1 fruit fly cellular context compared by ENCODE assay signal in the genomic region with DNA sequence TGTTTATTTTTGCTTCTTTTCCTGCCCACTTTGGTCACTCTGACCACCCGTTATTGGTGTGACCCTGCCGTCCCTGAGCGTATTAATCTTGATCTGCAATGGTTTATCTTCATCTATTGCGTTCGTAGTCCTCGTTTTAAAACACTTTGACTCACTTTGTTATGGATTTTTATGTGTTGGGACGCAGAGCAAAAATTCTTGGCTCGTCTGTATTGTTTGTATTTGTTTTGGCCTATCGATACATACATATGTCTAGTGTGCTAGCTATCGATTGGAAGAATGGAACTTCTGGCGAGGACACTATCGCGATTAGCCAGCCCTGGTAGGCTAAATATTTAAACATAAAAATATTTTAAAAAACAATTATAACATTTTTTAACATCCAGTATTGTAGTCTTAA.
TF ChIP-seq lines count a peak whose summit lies in the region.

A gene (minus strand): TSS at position 266 of the 400 bp plus-strand sequence.

TF ChIP-seq in whole organism, embryonic, 481 proteins besides CTCF, POLR2A, EP300 and RAD21 (continued from another document and continues in another):
- TF ChIP-seq hkb (optimal IDR thresholded peaks at IDR 0.05; lab: Kevin White, UChicago) (no peak), hkb (GFP tag; IDR thresholded peaks at IDR 0.05; lab: Robert Waterston, UW) (no peak), CG17328 (GFP tag; IDR thresholded peaks at IDR 0.05; lab: Robert Waterston, UW) (no peak), Ptx1 (GFP tag; IDR thresholded peaks at IDR 0.05; lab: Robert Waterston, UW) (peak; percentile 11; the same call in 1 of the 2 replicates), ems (GFP tag; optimal IDR thresholded peaks at IDR 0.05; lab: Kevin White, UChicago) (no peak), exex (tag; optimal IDR thresholded peaks at IDR 0.05; lab: Kevin White, UChicago) (peak; percentile 8), Myb (GFP tag; optimal IDR thresholded peaks at IDR 0.05; lab: Kevin White, UChicago) (peak; percentile 49), CG9817 (tag; optimal IDR thresholded peaks at IDR 0.05; lab: Kevin White, UChicago) (no peak), Side (GFP tag; optimal IDR thresholded peaks at IDR 0.05; lab: Kevin White, UChicago) (no peak), az2 (GFP tag; optimal IDR thresholded peaks at IDR 0.05; lab: Kevin White, UChicago) (no peak), CG4730 (GFP tag; IDR thresholded peaks at IDR 0.05; lab: Robert Waterston, UW) (no peak), da (GFP tag; optimal IDR thresholded peaks at IDR 0.05; lab: Kevin White, UChicago) (no peak), gt (GFP tag; IDR thresholded peaks at IDR 0.05; lab: Robert Waterston, UW) (no peak), wor (GFP tag; IDR thresholded peaks at IDR 0.05; lab: Robert Waterston, UW) (no peak), sob (GFP tag; IDR thresholded peaks at IDR 0.05; lab: Robert Waterston, UW) (peak; percentile 39; the same call in 1 of the 2 replicates), CG6854 (GFP tag; optimal IDR thresholded peaks at IDR 0.05; lab: Kevin White, UChicago) (no peak), trh (GFP tag; optimal IDR thresholded peaks at IDR 0.05; lab: Kevin White, UChicago) (peak; percentile 38), Hmx (GFP tag; optimal IDR thresholded peaks at IDR 0.05; lab: Kevin White, UChicago) (no peak), CG4424 (GFP tag; optimal IDR thresholded peaks at IDR 0.05; lab: Kevin White, UChicago) (peak; percentile 45), CG17912 (GFP tag; optimal IDR thresholded peaks at IDR 0.05; lab: Kevin White, UChicago) (no peak), mirr (GFP tag; optimal IDR thresholded peaks at IDR 0.05; lab: Kevin White, UChicago) (no peak), Eip74EF (GFP tag; optimal IDR thresholded peaks at IDR 0.05; lab: Kevin White, UChicago) (no peak), CG12299 (tag; optimal IDR thresholded peaks at IDR 0.05; lab: Kevin White, UChicago) (no peak), MTF-1 (GFP tag; optimal IDR thresholded peaks at IDR 0.05; lab: Kevin White, UChicago; ENCODE audit: borderline replicate concordance) (no peak), Hey (tag; optimal IDR thresholded peaks at IDR 0.05; lab: Kevin White, UChicago) (no peak), HLH4C (GFP tag; IDR thresholded peaks at IDR 0.05; lab: Robert Waterston, UW; ENCODE audit: partially characterized antibody) (peak; percentile 89), vfl (GFP tag; optimal IDR thresholded peaks at IDR 0.05; lab: Kevin White, UChicago) (no peak), scrt (GFP tag; optimal IDR thresholded peaks at IDR 0.05; lab: Kevin White, UChicago) (no peak), eve (GFP tag; optimal IDR thresholded peaks at IDR 0.05; lab: Kevin White, UChicago) (no peak), CoRest (tag; optimal IDR thresholded peaks at IDR 0.05; lab: Kevin White, UChicago) (peak; percentile 48), CG2120 (GFP tag; optimal IDR thresholded peaks at IDR 0.05; lab: Kevin White, UChicago) (peak; percentile 55), Gug (GFP tag; IDR thresholded peaks at IDR 0.05; lab: Robert Waterston, UW) (peak; percentile 18; the same call in 1 of the 4 replicates), CG15479 (GFP tag; optimal IDR thresholded peaks at IDR 0.05; lab: Kevin White, UChicago) (no peak), Nf-YA (GFP tag; IDR thresholded peaks at IDR 0.05; lab: Robert Waterston, UW) (no peak), GATAe (GFP tag; conservative IDR thresholded peaks at IDR 0.05; lab: Robert Waterston, UW) (no peak), eyg (GFP tag; optimal IDR thresholded peaks at IDR 0.05; lab: Kevin White, UChicago) (no peak), CG4707 (GFP tag; optimal IDR thresholded peaks at IDR 0.05; lab: Kevin White, UChicago) (no peak), CG12104 (GFP tag; optimal IDR thresholded peaks at IDR 0.05; lab: Kevin White, UChicago) (peak; percentile 14), CG3281 (GFP tag; optimal IDR thresholded peaks at IDR 0.05; lab: Kevin White, UChicago) (peak; percentile 24), CG11398 (GFP tag; optimal IDR thresholded peaks at IDR 0.05; lab: Kevin White, UChicago) (no peak), Hr51 (GFP tag; optimal IDR thresholded peaks at IDR 0.05; lab: Kevin White, UChicago) (peak in 1 of 2 experiments; percentile 0), CG2129 (GFP tag; IDR thresholded peaks at IDR 0.05; lab: Robert Waterston, UW; ENCODE audit: partially characterized antibody) (peak; percentile 83), CG9727 (GFP tag; optimal IDR thresholded peaks at IDR 0.05; lab: Kevin White, UChicago) (peak; percentile 48), mam (GFP tag; optimal IDR thresholded peaks at IDR 0.05; lab: Kevin White, UChicago) (peak; percentile 11), ab (GFP tag; optimal IDR thresholded peaks at IDR 0.05; lab: Kevin White, UChicago) (no peak), CG9797 (GFP tag; optimal IDR thresholded peaks at IDR 0.05; lab: Kevin White, UChicago) (peak; percentile 88), prd (optimal IDR thresholded peaks at IDR 0.05; lab: Kevin White, UChicago) (no peak), prd (GFP tag; IDR thresholded peaks at IDR 0.05; lab: Robert Waterston, UW) (peak; percentile 37; the same call in 1 of the 3 replicates), Oaz (GFP tag; IDR thresholded peaks at IDR 0.05; lab: Robert Waterston, UW) (no peak), CG3407 (GFP tag; optimal IDR thresholded peaks at IDR 0.05; lab: Kevin White, UChicago) (no peak), CG7839 (tag; optimal IDR thresholded peaks at IDR 0.05; lab: Kevin White, UChicago) (no peak), Aef1 (GFP tag; IDR thresholded peaks at IDR 0.05; lab: Robert Waterston, UW) (peak; percentile 40; the same call in 2 of the 3 replicates), YL-1 (GFP tag; optimal IDR thresholded peaks at IDR 0.05; lab: Kevin White, UChicago) (peak; percentile 88), danr (GFP tag; IDR thresholded peaks at IDR 0.05; lab: Robert Waterston, UW) (no peak), corto (GFP tag; optimal IDR thresholded peaks at IDR 0.05; lab: Kevin White, UChicago) (no peak), CG11723 (GFP tag; optimal IDR thresholded peaks at IDR 0.05; lab: Kevin White, UChicago) (no peak), zen2 (GFP tag; IDR thresholded peaks at IDR 0.05; lab: Robert Waterston, UW; ENCODE audit: partially characterized antibody) (peak; percentile 62; the same call in 1 of the 3 replicates), Lhr (GFP tag; optimal IDR thresholded peaks at IDR 0.05; lab: Kevin White, UChicago) (no peak), Vsx1 (GFP tag; optimal IDR thresholded peaks at IDR 0.05; lab: Kevin White, UChicago) (no peak), wdn (GFP tag; IDR thresholded peaks at IDR 0.05; lab: Robert Waterston, UW) (no peak), NC2α (GFP tag; optimal IDR thresholded peaks at IDR 0.05; lab: Kevin White, UChicago) (no peak), CG18764 (GFP tag; optimal IDR thresholded peaks at IDR 0.05; lab: Kevin White, UChicago) (peak; percentile 22), Gsc (GFP tag; IDR thresholded peaks at IDR 0.05; lab: Robert Waterston, UW) (no peak), schlank (tag; optimal IDR thresholded peaks at IDR 0.05; lab: Kevin White, UChicago) (no peak), kni (GFP tag; optimal IDR thresholded peaks at IDR 0.05; lab: Kevin White, UChicago) (no peak), sisA (GFP tag; IDR thresholded peaks at IDR 0.05; lab: Robert Waterston, UW) (no peak; the same call in 1 of the 2 replicates), CG4854 (GFP tag; optimal IDR thresholded peaks at IDR 0.05; lab: Kevin White, UChicago) (no peak), CG8924 (tag; optimal IDR thresholded peaks at IDR 0.05; lab: Kevin White, UChicago) (peak; percentile 64), tap (tag; optimal IDR thresholded peaks at IDR 0.05; lab: Kevin White, UChicago) (no peak), CG17359 (tag; optimal IDR thresholded peaks at IDR 0.05; lab: Kevin White, UChicago) (peak; percentile 6), lilli (GFP tag; optimal IDR thresholded peaks at IDR 0.05; lab: Kevin White, UChicago) (peak; percentile 45), HmgD (GFP tag; optimal IDR thresholded peaks at IDR 0.05; lab: Kevin White, UChicago) (peak; percentile 25), chn (GFP tag; optimal IDR thresholded peaks at IDR 0.05; lab: Kevin White, UChicago) (no peak), CG17612 (GFP tag; IDR thresholded peaks at IDR 0.05; lab: Robert Waterston, UW) (no peak), ase (GFP tag; IDR thresholded peaks at IDR 0.05; lab: Robert Waterston, UW) (no peak), CG15514 (GFP tag; optimal IDR thresholded peaks at IDR 0.05; lab: Kevin White, UChicago) (peak; percentile 87), bowl (GFP tag; IDR thresholded peaks at IDR 0.05; lab: Robert Waterston, UW) (no peak), bsh (GFP tag; optimal IDR thresholded peaks at IDR 0.05; lab: Kevin White, UChicago) (peak in 1 of 2 experiments; percentile 27), CG32772 (GFP tag; IDR thresholded peaks at IDR 0.05; lab: Robert Waterston, UW) (no peak), Xrp1 (GFP tag; IDR thresholded peaks at IDR 0.05; lab: Robert Waterston, UW) (peak; percentile 21; the same call in 1 of the 2 replicates), dmrt99B (tag; optimal IDR thresholded peaks at IDR 0.05; lab: Kevin White, UChicago) (no peak), Adf1 (GFP tag; IDR thresholded peaks at IDR 0.05; lab: Robert Waterston, UW) (no peak), CG10209 (GFP tag; optimal IDR thresholded peaks at IDR 0.05; lab: Kevin White, UChicago) (no peak), ro (GFP tag; IDR thresholded peaks at IDR 0.05; lab: Robert Waterston, UW) (no peak), Mes4 (GFP tag; optimal IDR thresholded peaks at IDR 0.05; lab: Kevin White, UChicago) (peak; percentile 6), ato (GFP tag; IDR thresholded peaks at IDR 0.05; lab: Robert Waterston, UW; ENCODE audit: partially characterized antibody) (peak; percentile 77), unpg (GFP tag; optimal IDR thresholded peaks at IDR 0.05; lab: Kevin White, UChicago) (no peak), CG31441 (GFP tag; IDR thresholded peaks at IDR 0.05; lab: Robert Waterston, UW) (0 out of 2 replicates have a peak, but pooled peaks have one; percentile 13), CG31388 (GFP tag; optimal IDR thresholded peaks at IDR 0.05; lab: Kevin White, UChicago) (no peak), Usf (GFP tag; optimal IDR thresholded peaks at IDR 0.05; lab: Kevin White, UChicago) (no peak), CG7987 (GFP tag; optimal IDR thresholded peaks at IDR 0.05; lab: Kevin White, UChicago) (peak; percentile 48), Spps (tag; optimal IDR thresholded peaks at IDR 0.05; lab: Kevin White, UChicago) (no peak), CG1233 (GFP tag; optimal IDR thresholded peaks at IDR 0.05; lab: Kevin White, UChicago) (no peak), CG10565 (GFP tag; optimal IDR thresholded peaks at IDR 0.05; lab: Kevin White, UChicago) (no peak), amos (GFP tag; IDR thresholded peaks at IDR 0.05; lab: Robert Waterston, UW; ENCODE audit: partially characterized antibody) (peak; percentile 96), Atf3 (GFP tag; optimal IDR thresholded peaks at IDR 0.05; lab: Kevin White, UChicago) (no peak), B-H2 (GFP tag; optimal IDR thresholded peaks at IDR 0.05; lab: Kevin White, UChicago) (peak; percentile 28), CG10543 (GFP tag; optimal IDR thresholded peaks at IDR 0.05; lab: Kevin White, UChicago) (no peak), CG10959 (GFP tag; IDR thresholded peaks at IDR 0.05; lab: Robert Waterston, UW) (no peak), klu (GFP tag; IDR thresholded peaks at IDR 0.05; lab: Robert Waterston, UW) (no peak), CG30020 (tag; optimal IDR thresholded peaks at IDR 0.05; lab: Kevin White, UChicago) (peak; percentile 80), org-1 (GFP tag; optimal IDR thresholded peaks at IDR 0.05; lab: Kevin White, UChicago) (no peak), h (optimal IDR thresholded peaks at IDR 0.05; lab: Kevin White, UChicago) (no peak), CG6254 (GFP tag; optimal IDR thresholded peaks at IDR 0.05; lab: Kevin White, UChicago) (no peak), row (GFP tag; IDR thresholded peaks at IDR 0.05; lab: Robert Waterston, UW) (peak; percentile 80), Poxn (GFP tag; IDR thresholded peaks at IDR 0.05; lab: Robert Waterston, UW) (no peak), bigmax (GFP tag; optimal IDR thresholded peaks at IDR 0.05; lab: Kevin White, UChicago) (no peak), slp2 (GFP tag; optimal IDR thresholded peaks at IDR 0.05; lab: Kevin White, UChicago) (peak; percentile 7), btn (GFP tag; optimal IDR thresholded peaks at IDR 0.05; lab: Kevin White, UChicago) (no peak), fd3F (GFP tag; optimal IDR thresholded peaks at IDR 0.05; lab: Kevin White, UChicago) (no peak), Dbx (GFP tag; IDR thresholded peaks at IDR 0.05; lab: Robert Waterston, UW) (peak; percentile 28; the same call in 1 of the 3 replicates), knrl (GFP tag; IDR thresholded peaks at IDR 0.05; lab: Robert Waterston, UW; ENCODE audit: partially characterized antibody) (peak; percentile 95), run (tag; optimal IDR thresholded peaks at IDR 0.05; lab: Kevin White, UChicago) (no peak), Scr (GFP tag; IDR thresholded peaks at IDR 0.05; lab: Robert Waterston, UW; ENCODE audit: partially characterized antibody) (peak; percentile 94), CG9215 (GFP tag; IDR thresholded peaks at IDR 0.05; lab: Robert Waterston, UW) (no peak), onecut (GFP tag; IDR thresholded peaks at IDR 0.05; lab: Robert Waterston, UW) (no peak), Drgx (GFP tag; IDR thresholded peaks at IDR 0.05; lab: Robert Waterston, UW) (no peak), gem (tag; optimal IDR thresholded peaks at IDR 0.05; lab: Kevin White, UChicago) (no peak), peb (GFP tag; IDR thresholded peaks at IDR 0.05; lab: Robert Waterston, UW) (no peak), Doc3 (GFP tag; IDR thresholded peaks at IDR 0.05; lab: Robert Waterston, UW; ENCODE audit: partially characterized antibody) (peak; percentile 86), lola (GFP tag; optimal IDR thresholded peaks at IDR 0.05; lab: Kevin White, UChicago) (peak in 1 of 3 experiments; percentile 36), CG15696 (tag; optimal IDR thresholded peaks at IDR 0.05; lab: Kevin White, UChicago) (peak; percentile 42), unc-4 (GFP tag; IDR thresholded peaks at IDR 0.05; lab: Robert Waterston, UW; ENCODE audit: partially characterized antibody) (peak; percentile 91), dan (GFP tag; IDR thresholded peaks at IDR 0.05; lab: Robert Waterston, UW) (no peak), CG1603 (tag; optimal IDR thresholded peaks at IDR 0.05; lab: Kevin White, UChicago) (peak; percentile 68), CG9876 (GFP tag; optimal IDR thresholded peaks at IDR 0.05; lab: Kevin White, UChicago) (peak; percentile 33), CG14965 (GFP tag; optimal IDR thresholded peaks at IDR 0.05; lab: Kevin White, UChicago; ENCODE audit: borderline replicate concordance) (no peak), Xbp1 (GFP tag; optimal IDR thresholded peaks at IDR 0.05; lab: Kevin White, UChicago) (peak; percentile 39), crol (GFP tag; IDR thresholded peaks at IDR 0.05; lab: Robert Waterston, UW) (no peak)
